Fruit fly (Drosophila melanogaster) whole organism, wandering third instar larva: Measurements from ENCODE around the gene CG16710.

Experiments
- CG32264 ChIP-seq: fragments of 200-800 bp; sonication (Bioruptor generic); optimal IDR thresholded peaks from 2 replicates; lab custom pipeline; 2016; ENCODE audit warnings: missing biosample characterization, missing genetic modification characterization
- CrebA ChIP-seq: fragments of 200-800 bp; sonication (Bioruptor generic); optimal IDR thresholded peaks from 2 replicates; lab custom pipeline; 2016; ENCODE audit warnings: missing biosample characterization, mild to moderate bottlenecking, missing genetic modification characterization, borderline replicate concordance
- Dfd ChIP-seq: fragments of >200 bp; optimal IDR thresholded peaks from 2 replicates; lab custom pipeline; 2017; ENCODE audit warnings: missing biosample characterization, missing genetic modification characterization
- Dif ChIP-seq: fragments of 200-275, 200-300 bp; sonication (Bioruptor generic); optimal IDR thresholded peaks from 2 replicates; lab custom pipeline; 2018; ENCODE audit warnings: missing biosample characterization, missing genetic modification characterization; ENCODE audit not compliant: partially characterized antibody
- GATAd ChIP-seq: sonication (Bioruptor generic); optimal IDR thresholded peaks from 2 replicates; lab custom pipeline; 2016; ENCODE audit warnings: missing biosample characterization, missing genetic modification characterization
- HLH106 ChIP-seq: fragments of 200-800 bp; optimal IDR thresholded peaks from 3 replicates; lab custom pipeline; 2019; ENCODE audit warnings: missing biosample characterization, mild to moderate bottlenecking, missing genetic modification characterization, moderate library complexity
- Hnf4 ChIP-seq: fragments of 200-800 bp; sonication (Bioruptor generic); optimal IDR thresholded peaks from 2 replicates; lab custom pipeline; 2016; ENCODE audit warnings: missing biosample characterization, mild to moderate bottlenecking, missing genetic modification characterization
- Hr78 ChIP-seq: fragments of >200 bp; optimal IDR thresholded peaks from 2 replicates; lab custom pipeline; 2017; ENCODE audit warnings: missing biosample characterization, missing genetic modification characterization
- Jra ChIP-seq: sonication (Bioruptor generic); optimal IDR thresholded peaks from 2 replicates; lab custom pipeline; 2016; ENCODE audit warnings: missing biosample characterization, missing genetic modification characterization
- Mio ChIP-seq: sonication (Bioruptor generic); optimal IDR thresholded peaks from 2 replicates; lab custom pipeline; 2016; ENCODE audit warnings: missing biosample characterization, missing genetic modification characterization
- OdsH ChIP-seq: fragments of 200-800 bp; sonication (Bioruptor generic); optimal IDR thresholded peaks from 2 replicates; lab custom pipeline; 2016; ENCODE audit warnings: missing biosample characterization, mild to moderate bottlenecking, missing genetic modification characterization
- Rel ChIP-seq, 2 experiments: fragments of 200-800 bp; sonication (Bioruptor generic) in 1 of 2; optimal IDR thresholded peaks; 2 replicates in 1 of 2; 3 replicates in 1 of 2; lab custom pipeline; 2016 to 2019; ENCODE audit warnings: mild to moderate bottlenecking in 2 of 2, missing biosample characterization in 2 of 2, missing genetic modification characterization in 2 of 2, moderate library complexity in 1 of 2
- Sp1 ChIP-seq: fragments of 200-800 bp; sonication (Bioruptor generic); optimal IDR thresholded peaks from 3 replicates; lab custom pipeline; 2019; ENCODE audit warnings: missing biosample characterization, mild to moderate bottlenecking, missing genetic modification characterization, moderate library complexity
- br ChIP-seq: fragments of 200-800 bp; sonication (Bioruptor generic); optimal IDR thresholded peaks from 2 replicates; lab custom pipeline; 2016; ENCODE audit warnings: missing biosample characterization, missing genetic modification characterization
- brk ChIP-seq: fragments of 200-800 bp; sonication (Bioruptor generic); optimal IDR thresholded peaks from 2 replicates; lab custom pipeline; 2016; ENCODE audit warnings: missing biosample characterization, mild to moderate bottlenecking, missing genetic modification characterization
- dmrt93B ChIP-seq: fragments of 200-800 bp; sonication (Bioruptor generic); optimal IDR thresholded peaks from 2 replicates; lab custom pipeline; 2018; ENCODE audit warnings: missing biosample characterization, mild to moderate bottlenecking, missing genetic modification characterization
- dsf ChIP-seq: sonication (Bioruptor generic); optimal IDR thresholded peaks from 2 replicates; lab custom pipeline; 2016; ENCODE audit warnings: missing biosample characterization, missing genetic modification characterization, borderline replicate concordance
- ey ChIP-seq: fragments of 200-800 bp; sonication (Bioruptor generic); optimal IDR thresholded peaks from 2 replicates; lab custom pipeline; 2016; ENCODE audit warnings: missing biosample characterization, missing genetic modification characterization
- foxo ChIP-seq, 2 experiments: fragments of 200-800 bp; sonication (Bioruptor generic); optimal IDR thresholded peaks; 2 replicates in 1 of 2; 3 replicates in 1 of 2; lab custom pipeline; 2016 to 2017; ENCODE audit warnings: missing biosample characterization in 2 of 2, missing genetic modification characterization in 2 of 2
- fru ChIP-seq: fragments of 200-800 bp; sonication (Bioruptor generic); optimal IDR thresholded peaks from 3 replicates; lab custom pipeline; 2016; ENCODE audit warnings: missing biosample characterization, mild to moderate bottlenecking, missing genetic modification characterization
- h ChIP-seq: fragments of 200-800 bp; sonication (Bioruptor generic); optimal IDR thresholded peaks from 3 replicates; lab custom pipeline; 2016; ENCODE audit warnings: missing biosample characterization, mild to moderate bottlenecking, missing genetic modification characterization
- jim ChIP-seq: fragments of 175-275, 200-325 bp; sonication (Bioruptor generic); optimal IDR thresholded peaks from 2 replicates; lab custom pipeline; 2016; ENCODE audit warnings: missing biosample characterization, mild to moderate bottlenecking, missing genetic modification characterization
- pan ChIP-seq: fragments of >200 bp; optimal IDR thresholded peaks from 2 replicates; lab custom pipeline; 2017
- psq ChIP-seq: fragments of 200-800 bp; sonication (Bioruptor generic); optimal IDR thresholded peaks from 3 replicates; lab custom pipeline; 2017; ENCODE audit warnings: missing biosample characterization, mild to moderate bottlenecking, missing genetic modification characterization, moderate library complexity
- rgr ChIP-seq: fragments of 200-800 bp; sonication (Bioruptor generic); optimal IDR thresholded peaks from 3 replicates; lab custom pipeline; 2016; ENCODE audit warnings: missing biosample characterization, mild to moderate bottlenecking, missing genetic modification characterization
- sv ChIP-seq: fragments of 200-800 bp; sonication (Bioruptor generic); optimal IDR thresholded peaks from 3 replicates; lab custom pipeline; 2016; ENCODE audit warnings: missing biosample characterization, missing genetic modification characterization
- tai ChIP-seq: sonication (Bioruptor generic); optimal IDR thresholded peaks from 2 replicates; lab custom pipeline; 2016; ENCODE audit warnings: missing biosample characterization, missing genetic modification characterization
- usp ChIP-seq: fragments of >200 bp; optimal IDR thresholded peaks from 2 replicates; lab custom pipeline; 2017; ENCODE audit warnings: missing biosample characterization, missing genetic modification characterization
- woc ChIP-seq: sonication (Bioruptor generic); optimal IDR thresholded peaks from 2 replicates; lab custom pipeline; 2016; ENCODE audit warnings: missing biosample characterization, mild to moderate bottlenecking, missing genetic modification characterization

The CG16710 gene

DNA sequence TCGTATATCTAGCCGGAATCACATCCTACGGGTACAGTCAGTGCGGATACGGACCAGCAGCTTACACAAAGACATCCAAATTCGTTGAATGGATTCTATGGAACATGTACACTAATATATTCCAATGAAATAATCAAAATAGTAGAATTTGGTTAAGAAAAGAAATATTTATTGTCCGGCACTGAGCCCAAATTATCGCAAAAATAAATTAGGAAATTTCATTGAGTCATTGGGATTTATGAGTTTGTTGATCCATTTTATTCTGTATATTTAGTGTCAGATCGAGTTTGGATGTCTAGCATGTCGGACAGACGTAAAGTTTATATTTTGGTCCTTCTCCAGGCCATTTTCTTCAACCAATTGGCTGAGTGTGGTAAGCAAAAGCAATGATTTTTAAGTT, 1.5 kb downstream of the CG16710 start, which contains the start of gene CG18754:
CG18754 (plus strand) TSS at position 301 of the 400 bp plus-strand sequence.
- no peak for TF ChIP-seq OdsH
- TF ChIP-seq Mio (GFP tag; lab: Kevin White, UChicago) = no peak

dm6 chr3R:23685955-23686354, 3.7 kb downstream of the CG16710 start, which contains the start of gene SPE:
TSS of gene SPE (plus strand) at chr3R:23686255.
- TF ChIP-seq brk (GFP tag; lab: Kevin White, UChicago) (no peak), Dif (GFP tag; lab: Kevin White, UChicago) (no peak), HLH106 (no peak), sv (GFP tag; lab: Kevin White, UChicago) (no peak), Rel (GFP tag; optimal IDR thresholded peaks at IDR 0.05; lab: Kevin White, UChicago) (no peak), Rel (tag; optimal IDR thresholded peaks at IDR 0.05; lab: Kevin White, UChicago) (peak; percentile 68), woc (no peak), Jra (GFP tag; lab: Kevin White, UChicago) (no peak), dmrt93B (GFP tag; lab: Kevin White, UChicago) (no peak)
- TF ChIP-seq, all 38 proteins: peak for 1

DNA sequence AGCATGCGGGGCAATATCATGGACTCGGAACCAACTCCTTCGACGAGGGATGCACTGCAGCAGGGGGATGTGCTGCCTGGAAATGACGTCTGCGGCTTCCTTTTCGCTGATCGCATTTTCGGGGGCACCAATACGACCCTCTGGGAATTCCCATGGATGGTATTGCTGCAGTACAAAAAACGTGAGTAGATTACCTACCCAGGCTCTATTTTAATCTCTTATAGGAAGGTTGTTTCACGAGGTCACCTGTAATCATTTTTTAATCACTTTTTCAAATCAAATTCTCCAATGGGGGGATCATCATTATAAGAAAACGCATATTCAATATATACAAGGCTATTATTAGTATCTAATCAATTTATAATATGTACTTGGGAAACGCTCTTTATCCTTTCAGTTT, 4.6 kb downstream of the CG16710 start:
- TF ChIP-seq OdsH (no peak), fru (GFP tag; lab: Kevin White, UChicago) (no peak), Rel (GFP tag; optimal IDR thresholded peaks at IDR 0.05; lab: Kevin White, UChicago) (no peak), Rel (tag; optimal IDR thresholded peaks at IDR 0.05; lab: Kevin White, UChicago) (peak; percentile 86)

- TF ChIP-seq sv (GFP tag; lab: Kevin White, UChicago) = no peak
- TF ChIP-seq dsf (GFP tag; lab: Kevin White, UChicago) = no peak
- TF ChIP-seq pan (lab: Kevin White, UChicago) = no peak
- TF ChIP-seq foxo (GFP tag; optimal IDR thresholded peaks at IDR 0.05; lab: Kevin White, UChicago) = no peak
- TF ChIP-seq usp (GFP tag; lab: Kevin White, UChicago) = no peak
- no peak for TF ChIP-seq Hnf4
- no peak for TF ChIP-seq rgr (GFP tag; lab: Kevin White, UChicago)
- TF ChIP-seq HLH106 = no peak
- no peak for TF ChIP-seq CG32264 (GFP tag; lab: Kevin White, UChicago)
- no peak for TF ChIP-seq jim (GFP tag; lab: Kevin White, UChicago)
- TF ChIP-seq Jra (GFP tag; lab: Kevin White, UChicago) = no peak
- no peak for TF ChIP-seq brk (GFP tag; lab: Kevin White, UChicago)
- TF ChIP-seq Mio (GFP tag; lab: Kevin White, UChicago) = no peak
- TF ChIP-seq ey (GFP tag; lab: Kevin White, UChicago) = no peak
- no peak for TF ChIP-seq tai (GFP tag; lab: Kevin White, UChicago)
- no peak for TF ChIP-seq Hr78 (GFP tag; lab: Kevin White, UChicago)
- no peak for TF ChIP-seq h (GFP tag; lab: Kevin White, UChicago)
- TF ChIP-seq fru (GFP tag; lab: Kevin White, UChicago) = no peak
These were observed 12.3 kb downstream of the CG16710 start, which contains the start of gene CG10254 for dm6 chr3R:23694579-23695033. TSS of gene CG10254 (minus strand) at chr3R:23694983.

DNA sequence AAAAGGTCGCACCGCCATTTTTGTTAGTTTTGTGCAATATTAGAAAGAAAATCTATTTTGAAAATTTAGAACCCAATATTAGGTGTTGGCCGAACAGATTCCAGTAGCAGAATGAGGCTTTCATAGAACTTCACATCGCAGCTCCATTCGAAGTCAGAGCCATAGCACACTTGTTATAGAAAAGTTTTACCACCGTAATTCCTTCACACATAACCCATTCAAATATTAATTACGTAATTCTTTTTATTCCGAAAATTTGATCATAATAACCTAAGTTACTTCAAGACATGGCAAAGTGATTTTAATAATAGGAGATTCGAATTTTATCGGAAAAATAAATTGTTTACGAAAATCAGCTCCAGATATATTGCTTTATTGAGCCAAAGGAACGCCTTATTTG, 13.8 kb downstream of the CG16710 start, which contains the start of gene CG10252:
CG10252 (minus strand) TSS at position 101 of the 400 bp plus-strand sequence.
- no peak for TF ChIP-seq tai (GFP tag; lab: Kevin White, UChicago)
- no peak for TF ChIP-seq GATAd (GFP tag; lab: Kevin White, UChicago)
- TF ChIP-seq dsf (GFP tag; lab: Kevin White, UChicago) = no peak
- no peak for TF ChIP-seq br (GFP tag; lab: Kevin White, UChicago)
- no peak for TF ChIP-seq dmrt93B (GFP tag; lab: Kevin White, UChicago)
- TF ChIP-seq Sp1 (GFP tag; lab: Kevin White, UChicago) = no peak
- TF ChIP-seq Hr78 (GFP tag; lab: Kevin White, UChicago) = no peak
- no peak for TF ChIP-seq rgr (GFP tag; lab: Kevin White, UChicago)
- no peak for TF ChIP-seq sv (GFP tag; lab: Kevin White, UChicago)
- no peak for TF ChIP-seq Rel (GFP tag; optimal IDR thresholded peaks at IDR 0.05; lab: Kevin White, UChicago)
- no peak for TF ChIP-seq Rel (tag; optimal IDR thresholded peaks at IDR 0.05; lab: Kevin White, UChicago)
- TF ChIP-seq fru (GFP tag; lab: Kevin White, UChicago) = no peak
- no peak for TF ChIP-seq pan (lab: Kevin White, UChicago)
- TF ChIP-seq Dfd (GFP tag; lab: Kevin White, UChicago) = no peak
- no peak for TF ChIP-seq Hnf4
- TF ChIP-seq, all 38 proteins: peak for 0

dm6 chr3R:23698835-23699234, 16.5 kb downstream of the CG16710 start, which contains the start of gene prt:
TSS of gene prt (minus strand) at chr3R:23699027.
- TF ChIP-seq CrebA (no peak), psq (GFP tag; lab: Kevin White, UChicago) (no peak), Rel (GFP tag; optimal IDR thresholded peaks at IDR 0.05; lab: Kevin White, UChicago) (no peak), Rel (tag; optimal IDR thresholded peaks at IDR 0.05; lab: Kevin White, UChicago) (no peak)
